Worm (Caenorhabditis elegans): ENCODE measurements around the gene Y60A3A.8.

ce11 chrV:19986213-19986612 is 36.4 kb downstream of the Y60A3A.8 start, which contains the start of gene clec-260:
- TF ChIP-seq him-1 (tag; optimal IDR thresholded peaks at IDR 0.05) (no peak), dao-5 (tag; optimal IDR thresholded peaks at IDR 0.05) (no peak), W03F9.2 (tag; optimal IDR thresholded peaks at IDR 0.05) (no peak)
